Fruit fly (Drosophila melanogaster): Measurements from ENCODE around the gene E2f1.

- TF ChIP-seq sage (GFP tag; optimal IDR thresholded peaks at IDR 0.05) (no peak), sv (GFP tag; optimal IDR thresholded peaks at IDR 0.05) (no peak), pan (optimal IDR thresholded peaks at IDR 0.05) (no peak), ey (GFP tag; optimal IDR thresholded peaks at IDR 0.05) (no peak), dsf (GFP tag; optimal IDR thresholded peaks at IDR 0.05; ENCODE audit: borderline replicate concordance) (no peak)
Observed at dm6 chr3R:21665404-21665803, 4.7 kb upstream of the E2f1 start.

All from whole organism, wandering third instar larva.